Worm (Caenorhabditis elegans) whole organism, L4/young adult: ENCODE measurements around the gene C28A5.2.

Experiments used
- W03F9.2 ChIP-seq: fragments of 150-350 bp; optimal IDR thresholded peaks from 2 replicates; lab custom pipeline; 2014; ENCODE audit warnings: missing biosample characterization, missing genetic modification characterization
- him-1 ChIP-seq: sonication (generic microtip); optimal IDR thresholded peaks from 2 replicates; lab custom pipeline; 2016; ENCODE audit warnings: missing genotype, missing genetic modification reagents, missing genetic modification characterization, missing compliant biosample characterization

- TF ChIP-seq him-1 (tag; lab: Kevin White, UChicago): no peak
- TF ChIP-seq W03F9.2 (tag; lab: Kevin White, UChicago): no peak
These were observed 33.4 kb downstream of the C28A5.2 start, which contains the start of gene rnp-4 for ce11 chrIII:4405986-4406385.
